Worm (Caenorhabditis elegans) whole organism, L4 larva: Measurements from ENCODE around the gene R31.2.

Source experiments
- F26F4.8 ChIP-seq: fragments of 200-800 bp; sonication (Bioruptor generic); conservative IDR thresholded peaks from 2 replicates; pipeline ENCODE4 v1.3.6; 2022; ENCODE audit warnings: missing genetic modification characterization, missing compliant biosample characterization
- R02D3.7 ChIP-seq: fragments of 150-350 bp; sonication (generic microtip); optimal IDR thresholded peaks from 3 replicates; lab custom pipeline; 2014; ENCODE audit warnings: missing biosample characterization, missing genetic modification characterization
- aly-2 ChIP-seq: sonication (generic microtip); optimal IDR thresholded peaks from 2 replicates; lab custom pipeline; 2018; ENCODE audit warnings: missing biosample characterization, missing genetic modification characterization
- duxl-1 ChIP-seq: sonication (generic microtip); optimal IDR thresholded peaks from 2 replicates; lab custom pipeline; 2016; ENCODE audit warnings: mild to moderate bottlenecking, missing genetic modification characterization, moderate library complexity, missing compliant biosample characterization; ENCODE audit not compliant: poor library complexity
- mdl-1 ChIP-seq, 2 experiments: fragments of 150-350 bp in 1 of 2; sonication (generic microtip) in 1 of 2; optimal IDR thresholded peaks; 2 replicates each; lab custom pipeline; 2014 to 2017; ENCODE audit warnings: missing biosample characterization in 2 of 2, missing genetic modification characterization in 2 of 2
- nhr-25 ChIP-seq: sonication (generic microtip); optimal IDR thresholded peaks from 2 replicates; lab custom pipeline; 2017; ENCODE audit warnings: missing genetic modification characterization, mild to moderate bottlenecking, missing compliant biosample characterization, antibody characterized with exemption, moderate library complexity, borderline replicate concordance; ENCODE audit not compliant: insufficient read depth
- set-16 ChIP-seq: fragments of 200-800 bp; sonication (Bioruptor generic); IDR thresholded peaks from 2 replicates; pipeline ENCODE4 v1.3.6; 2022; ENCODE audit warnings: missing genetic modification reagents, missing genetic modification characterization, missing compliant biosample characterization

DNA sequence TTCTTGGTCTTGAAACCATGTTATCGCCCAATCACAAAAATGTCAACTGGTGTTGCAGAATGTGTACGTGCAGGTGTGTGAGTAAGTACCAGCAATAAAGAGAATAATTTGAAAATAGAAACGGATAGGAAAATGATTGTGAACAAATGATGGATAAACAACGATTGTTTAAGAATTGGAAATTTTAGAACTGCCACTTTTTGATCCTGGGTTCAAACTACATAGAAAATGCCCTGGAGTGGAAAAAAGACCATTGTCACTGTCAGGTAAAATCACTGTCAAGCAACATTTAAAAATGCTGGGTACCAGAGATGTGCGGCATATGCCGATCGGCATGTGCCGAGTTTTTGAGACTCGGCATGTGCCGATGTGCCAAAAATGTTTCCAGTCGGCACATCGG lies 34.2 kb upstream of the R31.2 start:
- TF ChIP-seq set-16, result no peak
- no peak for TF ChIP-seq F26F4.8 (GFP tag; lab: Robert Waterston, UW)
- TF ChIP-seq nhr-25 (tag; lab: Kevin White, UChicago), result no peak
- TF ChIP-seq aly-2 (tag; lab: Kevin White, UChicago), result no peak
- no peak for TF ChIP-seq duxl-1
- TF ChIP-seq R02D3.7, result no peak
- peak in 1 of 2 experiments; percentile 7 for TF ChIP-seq mdl-1 (tag; optimal IDR thresholded peaks at IDR 0.05; lab: Kevin White, UChicago)
